Fruit fly (Drosophila melanogaster): Measurements from ENCODE around the gene CG31251.
A peak's percentile ranks its signal among the peaks of the same experiment; 100 is the strongest.

Gene CG31251

dm6 chr3R:17710900-17711645 lies 26.4 kb upstream of the CG31251 start:
- no peak for TF ChIP-seq rn (GFP tag; IDR thresholded peaks at IDR 0.05)
- TF ChIP-seq CG15710 (tag; optimal IDR thresholded peaks at IDR 0.05), result no peak
- TF ChIP-seq Pif1A (GFP tag; optimal IDR thresholded peaks at IDR 0.05), result no peak
- peak; percentile 20 for TF ChIP-seq CG8159 (tag; optimal IDR thresholded peaks at IDR 0.05)
- no peak for TF ChIP-seq Ets98B (GFP tag; IDR thresholded peaks at IDR 0.05)
- no peak for TF ChIP-seq CG12605 (GFP tag; IDR thresholded peaks at IDR 0.05)
- TF ChIP-seq fd96Ca (GFP tag; IDR thresholded peaks at IDR 0.05), result no peak; the same call in 2 of the 3 replicates
- TF ChIP-seq D1 (tag; optimal IDR thresholded peaks at IDR 0.05), result no peak
- peak; percentile 15 for TF ChIP-seq CG14655 (GFP tag; optimal IDR thresholded peaks at IDR 0.05)
- TF ChIP-seq CG4496 (GFP tag; IDR thresholded peaks at IDR 0.05), result peak; percentile 54; the same call in 1 of the 3 replicates
- no peak for TF ChIP-seq CG17806 (tag; optimal IDR thresholded peaks at IDR 0.05)
- peak; percentile 70 for TF ChIP-seq EcR (GFP tag; optimal IDR thresholded peaks at IDR 0.05)
- peak; percentile 18 for TF ChIP-seq Pif1B (GFP tag; optimal IDR thresholded peaks at IDR 0.05)
- TF ChIP-seq CG13204 (GFP tag; optimal IDR thresholded peaks at IDR 0.05), result peak; percentile 85

dm6 chr3R:17710418-17710817 lies 25.7 kb upstream of the CG31251 start:
- TF ChIP-seq CG15710 (tag; optimal IDR thresholded peaks at IDR 0.05) (no peak), CG9948 (tag; optimal IDR thresholded peaks at IDR 0.05) (peak; percentile 12), Ets98B (GFP tag; IDR thresholded peaks at IDR 0.05) (no peak), EcR (GFP tag; optimal IDR thresholded peaks at IDR 0.05) (no peak)

dm6 chr3R:17709623-17710145 lies 25.0 kb upstream of the CG31251 start:
- TF ChIP-seq CG13204 (GFP tag; optimal IDR thresholded peaks at IDR 0.05) (peak; percentile 56), CG12605 (GFP tag; IDR thresholded peaks at IDR 0.05) (no peak)

- TF ChIP-seq D1 (tag; optimal IDR thresholded peaks at IDR 0.05) (no peak), rn (GFP tag; IDR thresholded peaks at IDR 0.05) (no peak), Pif1A (GFP tag; optimal IDR thresholded peaks at IDR 0.05) (no peak), CG13204 (GFP tag; optimal IDR thresholded peaks at IDR 0.05) (no peak), CG15710 (tag; optimal IDR thresholded peaks at IDR 0.05) (no peak), CG8159 (tag; optimal IDR thresholded peaks at IDR 0.05) (peak; percentile 32), CG9948 (tag; optimal IDR thresholded peaks at IDR 0.05) (no peak), CG14655 (GFP tag; optimal IDR thresholded peaks at IDR 0.05) (peak; percentile 18), CG4496 (GFP tag; IDR thresholded peaks at IDR 0.05) (no peak), fd96Ca (GFP tag; IDR thresholded peaks at IDR 0.05) (peak; percentile 18; the same call in 1 of the 3 replicates), CG10348 (GFP tag; IDR thresholded peaks at IDR 0.05) (no peak), Pif1B (GFP tag; optimal IDR thresholded peaks at IDR 0.05) (no peak), CG17806 (tag; optimal IDR thresholded peaks at IDR 0.05) (no peak), CG34367 (tag; optimal IDR thresholded peaks at IDR 0.05) (no peak), Snoo (tag; optimal IDR thresholded peaks at IDR 0.05) (no peak), Ets98B (GFP tag; IDR thresholded peaks at IDR 0.05) (no peak)
Observed at dm6 chr3R:17708778-17709476, 24.2 kb upstream of the CG31251 start.

- TF ChIP-seq CG9948 (tag; optimal IDR thresholded peaks at IDR 0.05) (no peak), Snoo (tag; optimal IDR thresholded peaks at IDR 0.05) (no peak), CG12605 (GFP tag; IDR thresholded peaks at IDR 0.05) (no peak), CG32121 (GFP tag; IDR thresholded peaks at IDR 0.05) (no peak), CG13204 (GFP tag; optimal IDR thresholded peaks at IDR 0.05) (no peak), Pif1B (GFP tag; optimal IDR thresholded peaks at IDR 0.05) (no peak), CG14655 (GFP tag; optimal IDR thresholded peaks at IDR 0.05) (no peak), CG10348 (GFP tag; IDR thresholded peaks at IDR 0.05) (no peak), EcR (GFP tag; optimal IDR thresholded peaks at IDR 0.05) (no peak), gl (tag; optimal IDR thresholded peaks at IDR 0.05) (no peak), rn (GFP tag; IDR thresholded peaks at IDR 0.05) (no peak)
Observed at dm6 chr3R:17707799-17708198, 23.1 kb upstream of the CG31251 start.

dm6 chr3R:17706971-17707406 lies 22.3 kb upstream of the CG31251 start:
- TF ChIP-seq rn (GFP tag; IDR thresholded peaks at IDR 0.05) (no peak), CG8159 (tag; optimal IDR thresholded peaks at IDR 0.05) (no peak), CG12605 (GFP tag; IDR thresholded peaks at IDR 0.05) (no peak), CG8301 (tag; optimal IDR thresholded peaks at IDR 0.05) (no peak), Ets98B (GFP tag; IDR thresholded peaks at IDR 0.05) (no peak), EcR (GFP tag; optimal IDR thresholded peaks at IDR 0.05) (peak; percentile 94), fd96Ca (GFP tag; IDR thresholded peaks at IDR 0.05) (0 out of 3 replicates have a peak, but pooled peaks have one; percentile 7), CG32121 (GFP tag; IDR thresholded peaks at IDR 0.05) (no peak), D1 (tag; optimal IDR thresholded peaks at IDR 0.05) (no peak), CG13204 (GFP tag; optimal IDR thresholded peaks at IDR 0.05) (peak; percentile 57)
